Fruit fly (Drosophila melanogaster) whole organism, adult: ENCODE measurements around the gene CG31267.

Experiments used
- CG11617 ChIP-seq: fragments of 200-800 bp; sonication (Bioruptor generic); optimal IDR thresholded peaks from 2 replicates; lab custom pipeline; 2017; ENCODE audit warnings: mild to moderate bottlenecking, missing biosample characterization, missing genetic modification reagents, missing genetic modification characterization
- CG14711 ChIP-seq: fragments of 200-800 bp; sonication (Bioruptor generic); optimal IDR thresholded peaks from 2 replicates; lab custom pipeline; 2018; ENCODE audit warnings: missing biosample characterization, mild to moderate bottlenecking, missing genetic modification characterization, moderate library complexity
- CG5204 ChIP-seq: fragments of 200-800 bp; sonication (Bioruptor generic); optimal IDR thresholded peaks from 2 replicates; lab custom pipeline; 2016; ENCODE audit warnings: missing biosample characterization, missing genetic modification characterization
- CG7045 ChIP-seq: fragments of 200-800 bp; sonication (Bioruptor generic); optimal IDR thresholded peaks from 2 replicates; lab custom pipeline; 2017; ENCODE audit warnings: missing biosample characterization, mild to moderate bottlenecking, missing genetic modification characterization
- Clk ChIP-seq: fragments of 200-800 bp; sonication (Bioruptor generic); optimal IDR thresholded peaks from 2 replicates; lab custom pipeline; 2017; ENCODE audit warnings: missing biosample characterization, missing genetic modification characterization
- Crg-1 ChIP-seq: fragments of 200-800 bp; sonication (Bioruptor generic); optimal IDR thresholded peaks from 2 replicates; lab custom pipeline; 2016; ENCODE audit warnings: missing biosample characterization, missing genetic modification characterization
- Hr96 ChIP-seq: fragments of 200-800 bp; sonication (Bioruptor generic); optimal IDR thresholded peaks from 2 replicates; lab custom pipeline; 2016; ENCODE audit warnings: missing biosample characterization, missing genetic modification characterization
- Mnt ChIP-seq: fragments of 200-800 bp; sonication (Bioruptor generic); optimal IDR thresholded peaks from 2 replicates; lab custom pipeline; 2016; ENCODE audit warnings: missing biosample characterization, mild to moderate bottlenecking, missing genetic modification characterization
- bab1 ChIP-seq: fragments of 200-800 bp; sonication (Bioruptor generic); optimal IDR thresholded peaks from 3 replicates; lab custom pipeline; 2019; ENCODE audit warnings: missing biosample characterization, mild to moderate bottlenecking, missing genetic modification characterization, moderate library complexity
- cic ChIP-seq: fragments of 200-800 bp; sonication (Bioruptor generic); optimal IDR thresholded peaks from 2 replicates; lab custom pipeline; 2017; ENCODE audit warnings: missing biosample characterization, mild to moderate bottlenecking, missing genetic modification characterization, moderate library complexity
- cnc ChIP-seq, 2 experiments: fragments of >200 bp; optimal IDR thresholded peaks; 2 replicates each; lab custom pipeline; 2017
- kay ChIP-seq: fragments of 200-800 bp; sonication (Bioruptor generic); peaks from one replicate; lab custom pipeline; 2016; ENCODE audit warnings: missing biosample characterization, missing genetic modification characterization, borderline replicate concordance
- ovo ChIP-seq: fragments of 200-800 bp; sonication (Bioruptor generic); optimal IDR thresholded peaks from 2 replicates; lab custom pipeline; 2016; ENCODE audit warnings: missing biosample characterization, missing genetic modification characterization
- pad ChIP-seq: fragments of 200-800 bp; sonication (Bioruptor generic); optimal IDR thresholded peaks from 3 replicates; lab custom pipeline; 2017; ENCODE audit warnings: missing biosample characterization, missing genetic modification characterization, mild to moderate bottlenecking, moderate library complexity, missing genetic modification reagents

dm6 chr3R:17087977-17088618 is 45.9 kb upstream of the CG31267 start, which contains the start of gene cal1:
- TF ChIP-seq CG14711: no peak
- no peak for TF ChIP-seq CG7045 (GFP tag; lab: Kevin White, UChicago)
- TF ChIP-seq Mnt (GFP tag; lab: Kevin White, UChicago): no peak
- no peak for TF ChIP-seq kay (GFP tag; lab: Kevin White, UChicago)
- TF ChIP-seq Crg-1 (GFP tag; lab: Kevin White, UChicago): no peak
- no peak for TF ChIP-seq ovo (GFP tag; lab: Kevin White, UChicago)
- TF ChIP-seq pad (GFP tag; lab: Kevin White, UChicago): no peak
- no peak for TF ChIP-seq Clk
- TF ChIP-seq Hr96 (GFP tag; lab: Kevin White, UChicago): no peak
- no peak for TF ChIP-seq cnc (optimal IDR thresholded peaks at IDR 0.05; lab: Kevin White, UChicago)
- no peak for TF ChIP-seq cic (GFP tag; lab: Kevin White, UChicago)
- no peak for TF ChIP-seq CG11617 (GFP tag; lab: Kevin White, UChicago)
- TF ChIP-seq CG5204 (GFP tag; lab: Kevin White, UChicago): no peak
- no peak for TF ChIP-seq bab1 (GFP tag; lab: Kevin White, UChicago)
